Worm (Caenorhabditis elegans): ENCODE results near the gene mig-32.

ce11 chrIV:12096479-12096878 lies 4.5 kb upstream of the mig-32 start, which contains the start of gene mon-2:
- TF ChIP-seq pha-4 (tag; optimal IDR thresholded peaks at IDR 0.05) (no peak), somi-1 (GFP tag; optimal IDR thresholded peaks at IDR 0.05) (no peak), mes-4 (tag; optimal IDR thresholded peaks at IDR 0.05) (no peak), Y53F4B.3 (GFP tag; IDR thresholded peaks at IDR 0.05) (no peak), snpc-4 (GFP tag; optimal IDR thresholded peaks at IDR 0.05) (no peak), snpc-4 (tag; optimal IDR thresholded peaks at IDR 0.05) (no peak), snpc-1.1 (tag; optimal IDR thresholded peaks at IDR 0.05; ENCODE audit: insufficient read depth) (no peak), unc-62 (GFP tag; optimal IDR thresholded peaks at IDR 0.05) (no peak), rcor-1 (GFP tag; IDR thresholded peaks at IDR 0.05) (no peak), egl-44 (GFP tag; IDR thresholded peaks at IDR 0.05) (no peak)
